Worm (Caenorhabditis elegans) whole organism, early embryonic: Measurements from ENCODE around the gene gfrp-1.
A peak's percentile ranks its signal among the peaks of the same experiment; 100 is the strongest.

Experiments used
- B0310.2 ChIP-seq: sonication (generic microtip); optimal IDR thresholded peaks from 2 replicates; lab custom pipeline; 2016; ENCODE audit warnings: mild to moderate bottlenecking, missing genetic modification characterization, missing compliant biosample characterization
- F13C5.2 ChIP-seq: sonication (generic microtip); optimal IDR thresholded peaks from 2 replicates; lab custom pipeline; 2017; ENCODE audit warnings: mild to moderate bottlenecking, missing genetic modification characterization, inconsistent platforms, missing compliant biosample characterization
- aly-1 ChIP-seq: sonication (generic microtip); optimal IDR thresholded peaks from 2 replicates; lab custom pipeline; 2016; ENCODE audit warnings: missing genetic modification characterization, missing compliant biosample characterization
- ama-1 ChIP-seq: fragments of 150-350 bp; optimal IDR thresholded peaks from 2 replicates; lab custom pipeline; 2014
- ceh-13 ChIP-seq: fragments of 200-800 bp; sonication (Bioruptor generic); optimal IDR thresholded peaks from 2 replicates; lab custom pipeline; 2018; ENCODE audit warnings: mild to moderate bottlenecking, missing genetic modification characterization, missing compliant biosample characterization
- ceh-36 ChIP-seq: sonication (generic microtip); optimal IDR thresholded peaks from 2 replicates; lab custom pipeline; 2016; ENCODE audit warnings: missing genetic modification characterization, inconsistent platforms, missing compliant biosample characterization
- ets-7 ChIP-seq: sonication (generic microtip); optimal IDR thresholded peaks from 2 replicates; lab custom pipeline; 2016; ENCODE audit warnings: missing genotype, missing genetic modification characterization, missing compliant biosample characterization
- flt-1 ChIP-seq: fragments of 200-800 bp; sonication (Bioruptor generic); IDR thresholded peaks from 2 replicates; pipeline ENCODE4 v1.3.6; 2022; ENCODE audit warnings: missing genetic modification characterization, missing compliant biosample characterization
- hmbx-1 ChIP-seq: sonication (generic microtip); optimal IDR thresholded peaks from 2 replicates; lab custom pipeline; 2016; ENCODE audit warnings: mild to moderate bottlenecking, missing genetic modification characterization, missing compliant biosample characterization
- hmg-4 ChIP-seq: fragments of 200-800 bp; sonication (Bioruptor generic); optimal IDR thresholded peaks from 2 replicates; lab custom pipeline; 2018; ENCODE audit warnings: mild to moderate bottlenecking, missing genetic modification characterization, missing compliant biosample characterization
- hnd-1 ChIP-seq: sonication (generic microtip); optimal IDR thresholded peaks from 2 replicates; lab custom pipeline; 2016; ENCODE audit warnings: missing genetic modification characterization, missing compliant biosample characterization
- pes-1 ChIP-seq: fragments of 200-800 bp; sonication (Bioruptor generic); IDR thresholded peaks from 2 replicates; pipeline ENCODE4 v1.3.6; 2022; ENCODE audit warnings: missing genetic modification reagents, missing genetic modification characterization, missing compliant biosample characterization
- scrt-1 ChIP-seq: fragments of 200-800 bp; sonication (Bioruptor generic); IDR thresholded peaks from 2 replicates; pipeline ENCODE4 v1.3.6; 2022; ENCODE audit warnings: missing genetic modification characterization, missing compliant biosample characterization
- sea-1 ChIP-seq: fragments of 200-800 bp; sonication (Bioruptor generic); conservative IDR thresholded peaks from 2 replicates; pipeline ENCODE4 v1.3.6; 2022; ENCODE audit warnings: missing genetic modification characterization, missing compliant biosample characterization
- tbx-11 ChIP-seq: fragments of 200-800 bp; sonication (Bioruptor generic); IDR thresholded peaks from 2 replicates; pipeline ENCODE4 v1.3.6; 2022; ENCODE audit warnings: missing genetic modification characterization, missing compliant biosample characterization
- tbx-37 ChIP-seq: fragments of 200-800 bp; sonication (Bioruptor generic); conservative IDR thresholded peaks from 2 replicates; pipeline ENCODE4 v1.3.6; 2022; ENCODE audit warnings: missing genetic modification reagents, missing genetic modification characterization, missing compliant biosample characterization
- tra-4 ChIP-seq: sonication (generic microtip); optimal IDR thresholded peaks from 2 replicates; lab custom pipeline; 2017; ENCODE audit warnings: missing genetic modification characterization, missing compliant biosample characterization

Gene gfrp-1

ce11 chrIV:218252-218651 lies 14.8 kb downstream of the gfrp-1 start, which contains the start of gene prdx-6:
prdx-6 (plus strand) TSS chrIV:218552.
- TF ChIP-seq F13C5.2 (tag; lab: Kevin White, UChicago), result no peak
- TF ChIP-seq B0310.2 (tag; lab: Kevin White, UChicago), result no peak

DNA sequence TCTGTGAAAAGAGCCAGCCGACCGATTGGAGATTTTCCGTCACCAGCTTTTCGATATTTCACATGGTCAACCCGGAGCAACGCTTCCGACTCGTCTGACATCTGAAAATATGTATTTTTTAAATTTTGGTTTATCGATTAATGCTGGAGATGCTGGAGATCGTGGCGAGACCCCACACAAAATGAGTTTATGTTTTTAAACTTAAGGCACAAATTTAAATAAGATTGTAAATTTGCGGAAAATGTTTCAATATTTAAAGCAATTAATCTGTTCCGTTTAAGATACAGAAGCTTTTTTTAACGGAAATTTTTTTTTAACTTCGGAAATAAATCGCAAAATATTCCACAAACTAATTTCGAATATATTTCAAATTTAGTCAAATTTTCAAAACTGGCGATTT lies 28.3 kb downstream of the gfrp-1 start, which contains the start of gene gtf-2H1:
Gene gtf-2H1 (minus strand): TSS at position 101 of the 400 bp plus-strand sequence.
- TF ChIP-seq hmbx-1 (tag; lab: Kevin White, UChicago) (no peak), ceh-13 (GFP tag; lab: Kevin White, UChicago) (no peak), F13C5.2 (tag; lab: Kevin White, UChicago) (no peak), scrt-1 (GFP tag; lab: Robert Waterston, UW) (no peak), sea-1 (GFP tag; lab: Robert Waterston, UW) (no peak), flt-1 (GFP tag; lab: Robert Waterston, UW) (no peak), tra-4 (no peak), tbx-37 (GFP tag; lab: Robert Waterston, UW) (no peak), ets-7 (tag; lab: Kevin White, UChicago) (no peak), B0310.2 (tag; lab: Kevin White, UChicago) (no peak), ama-1 (lab: Kevin White, UChicago) (no peak), tbx-11 (GFP tag; lab: Robert Waterston, UW) (no peak), aly-1 (tag; lab: Kevin White, UChicago) (no peak), pes-1 (GFP tag; lab: Robert Waterston, UW) (no peak), hnd-1 (tag; lab: Kevin White, UChicago) (no peak), hmg-4 (GFP tag; lab: Kevin White, UChicago) (no peak)

- TF ChIP-seq hnd-1 (tag; lab: Kevin White, UChicago) (no peak), pes-1 (GFP tag; lab: Robert Waterston, UW) (no peak), hmg-4 (GFP tag; lab: Kevin White, UChicago) (no peak), tbx-37 (GFP tag; lab: Robert Waterston, UW) (no peak)
Measured at ce11 chrIV:236138-236537, 32.7 kb downstream of the gfrp-1 start.

DNA sequence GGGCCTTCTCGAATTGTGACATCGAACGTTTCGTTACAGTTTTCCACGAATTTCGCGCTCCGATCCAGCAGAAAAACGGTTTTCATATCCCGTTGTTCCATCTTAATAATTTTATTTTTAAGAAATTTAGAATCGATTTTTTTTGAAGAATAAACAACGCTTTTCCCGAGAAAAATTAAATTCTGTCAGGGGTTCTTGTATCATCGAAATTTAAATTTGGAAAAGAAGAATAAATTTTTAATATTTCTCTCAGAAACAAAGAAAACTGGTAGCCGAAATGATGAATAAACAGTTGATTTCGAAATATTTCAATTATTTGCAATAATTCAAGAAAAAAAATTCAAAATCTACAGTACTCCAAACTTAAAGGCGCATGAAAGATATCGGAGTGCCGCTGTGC lies 33.9 kb downstream of the gfrp-1 start, which contains the start of gene ints-13:
Gene ints-13 (minus strand): TSS at position 101 of the 400 bp plus-strand sequence.
- TF ChIP-seq B0310.2 (tag; lab: Kevin White, UChicago), result no peak
- no peak for TF ChIP-seq ets-7 (tag; lab: Kevin White, UChicago)
- TF ChIP-seq ama-1 (lab: Kevin White, UChicago), result peak; percentile 20
- no peak for TF ChIP-seq sea-1 (GFP tag; lab: Robert Waterston, UW)

DNA sequence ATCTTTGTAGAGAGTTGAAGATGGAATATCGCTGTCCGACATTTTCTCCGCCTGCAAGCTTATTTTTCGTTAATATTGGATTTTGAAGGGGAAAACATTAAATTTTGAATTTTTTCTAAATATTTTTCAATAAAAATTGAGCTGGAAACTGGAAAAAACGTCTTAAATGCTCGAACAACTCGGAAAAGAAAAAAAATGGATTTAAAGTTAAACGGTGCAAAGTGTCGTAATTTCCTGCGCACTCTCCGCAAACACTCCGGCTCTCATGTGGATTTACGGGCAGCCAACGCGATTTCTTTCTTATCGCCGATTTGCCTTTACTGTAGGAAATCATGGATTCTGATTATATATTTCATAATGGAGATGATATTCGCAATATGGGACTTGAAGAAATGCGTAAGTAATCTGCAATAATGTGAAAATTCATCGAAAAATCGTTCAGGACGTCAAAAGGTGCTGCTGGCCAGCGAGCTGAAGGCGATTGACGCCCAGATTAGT lies 36.9 kb downstream of the gfrp-1 start, which contains the start of the genes fnta-1 and cogc-8:
Gene fnta-1 (minus strand): TSS at position 51 of the 498 bp plus-strand sequence.
Gene cogc-8 (plus strand): TSS at position 195 of the 498 bp plus-strand sequence.
- no peak for TF ChIP-seq ama-1 (lab: Kevin White, UChicago)
- peak; percentile 16 for TF ChIP-seq F13C5.2 (tag; lab: Kevin White, UChicago)

ce11 chrIV:244278-244677 lies 40.9 kb downstream of the gfrp-1 start:
- TF ChIP-seq ama-1 (lab: Kevin White, UChicago) (no peak), tbx-37 (GFP tag; lab: Robert Waterston, UW) (no peak), ceh-36 (tag; lab: Kevin White, UChicago) (no peak), tra-4 (no peak), flt-1 (GFP tag; lab: Robert Waterston, UW) (no peak), sea-1 (GFP tag; lab: Robert Waterston, UW) (no peak), hnd-1 (tag; lab: Kevin White, UChicago) (no peak), hmbx-1 (tag; lab: Kevin White, UChicago) (no peak), ets-7 (tag; lab: Kevin White, UChicago) (no peak), pes-1 (GFP tag; lab: Robert Waterston, UW) (no peak), scrt-1 (GFP tag; lab: Robert Waterston, UW) (no peak), tbx-11 (GFP tag; lab: Robert Waterston, UW) (no peak), F13C5.2 (tag; lab: Kevin White, UChicago) (no peak), aly-1 (tag; lab: Kevin White, UChicago) (no peak), hmg-4 (GFP tag; lab: Kevin White, UChicago) (no peak), B0310.2 (tag; lab: Kevin White, UChicago) (no peak), ceh-13 (GFP tag; lab: Kevin White, UChicago) (no peak)

DNA sequence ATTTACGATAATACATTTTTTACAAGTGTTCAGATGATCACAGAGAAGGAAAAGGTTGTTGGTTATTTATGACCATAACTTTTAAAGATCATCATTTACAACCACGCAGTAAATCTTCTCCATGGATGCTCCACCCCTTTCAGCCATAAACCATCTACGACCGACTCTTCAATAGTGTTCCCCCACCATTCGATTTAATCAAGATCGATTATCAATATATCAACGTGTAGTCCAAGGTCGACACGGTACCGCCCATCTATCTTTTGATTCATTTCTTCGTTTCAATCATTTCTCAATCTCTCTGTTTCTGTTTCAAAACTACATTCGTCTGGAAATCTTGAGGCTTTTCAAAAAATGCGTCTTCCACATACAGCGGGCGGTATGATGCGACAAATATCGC lies 41.4 kb downstream of the gfrp-1 start, which contains the start of gene aass-1:
Gene aass-1 (plus strand): TSS at position 301 of the 400 bp plus-strand sequence.
- TF ChIP-seq hmg-4 (GFP tag; lab: Kevin White, UChicago) (no peak), F13C5.2 (tag; lab: Kevin White, UChicago) (no peak), tra-4 (no peak), ama-1 (lab: Kevin White, UChicago) (no peak), ceh-13 (GFP tag; lab: Kevin White, UChicago) (no peak), pes-1 (GFP tag; lab: Robert Waterston, UW) (no peak), scrt-1 (GFP tag; lab: Robert Waterston, UW) (no peak)

ce11 chrIV:247494-247893 lies 44.1 kb downstream of the gfrp-1 start:
- no peak for TF ChIP-seq scrt-1 (GFP tag; lab: Robert Waterston, UW)
- TF ChIP-seq ceh-13 (GFP tag; lab: Kevin White, UChicago), result no peak
- TF ChIP-seq ceh-36 (tag; lab: Kevin White, UChicago), result no peak
- TF ChIP-seq aly-1 (tag; lab: Kevin White, UChicago), result no peak
- TF ChIP-seq flt-1 (GFP tag; lab: Robert Waterston, UW), result no peak
- no peak for TF ChIP-seq hmbx-1 (tag; lab: Kevin White, UChicago)
- no peak for TF ChIP-seq ama-1 (lab: Kevin White, UChicago)
- TF ChIP-seq hnd-1 (tag; lab: Kevin White, UChicago), result no peak
- no peak for TF ChIP-seq tra-4
